Worm (Caenorhabditis elegans): ENCODE measurements around the gene gcy-32.

gcy-32 gene

DNA sequence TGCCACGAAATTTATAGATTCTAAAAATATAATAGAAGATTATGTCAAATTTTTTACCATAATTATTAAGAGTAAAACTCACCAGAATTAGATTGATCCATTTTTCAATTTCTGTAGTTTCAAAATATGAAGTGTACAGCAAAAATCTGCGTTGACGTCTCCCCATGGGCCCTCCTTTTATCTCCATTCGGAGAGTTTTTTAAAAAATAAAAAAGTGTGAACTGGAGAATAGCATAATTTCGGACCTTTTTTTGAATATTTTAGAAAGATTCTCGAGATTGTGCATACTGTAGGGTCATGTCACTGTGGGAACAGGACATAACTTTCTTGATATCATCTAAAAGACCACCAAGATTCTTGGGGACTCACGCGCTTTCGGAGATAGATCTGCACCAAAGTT, 26.8 kb upstream of the gcy-32 start, which contains the start of gene dpr-1:
Gene dpr-1 (minus strand): TSS at position 101 of the 400 bp plus-strand sequence.
- no peak for TF ChIP-seq tbx-2 (tag; optimal IDR thresholded peaks at IDR 0.05)
- no peak for TF ChIP-seq fkh-6 (tag; optimal IDR thresholded peaks at IDR 0.05)
- TF ChIP-seq elt-2 (tag; optimal IDR thresholded peaks at IDR 0.05): no peak
- no peak for TF ChIP-seq sox-4 (tag; optimal IDR thresholded peaks at IDR 0.05)
- TF ChIP-seq hlh-13 (GFP tag; optimal IDR thresholded peaks at IDR 0.05): no peak
- no peak for TF ChIP-seq C08G9.2 (tag; optimal IDR thresholded peaks at IDR 0.05)
- TF ChIP-seq hlh-8 (tag; optimal IDR thresholded peaks at IDR 0.05): no peak
- TF ChIP-seq fkh-10 (GFP tag; optimal IDR thresholded peaks at IDR 0.05): no peak
- no peak for TF ChIP-seq ceh-18 (tag; optimal IDR thresholded peaks at IDR 0.05)
- no peak for TF ChIP-seq npax-4 (tag; optimal IDR thresholded peaks at IDR 0.05)

DNA sequence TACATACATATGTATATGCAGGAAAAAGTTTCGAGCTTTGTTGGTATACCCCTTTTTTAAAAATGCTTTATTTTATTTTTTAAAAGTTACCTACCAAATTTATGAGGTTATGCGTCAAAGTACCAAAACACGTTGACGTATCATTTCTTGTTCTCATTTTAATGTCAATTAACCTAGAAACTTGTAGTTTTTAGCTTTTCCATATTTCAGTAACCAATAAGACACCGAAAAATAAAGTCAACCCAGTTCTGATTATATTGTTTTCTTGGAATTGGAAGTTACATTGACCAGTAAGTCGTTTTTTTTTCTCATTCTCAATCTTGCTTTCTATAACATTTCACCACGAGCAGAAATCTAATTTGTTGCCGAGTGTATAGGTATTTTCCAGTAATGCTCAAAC, 21.6 kb upstream of the gcy-32 start, which contains the start of gene srw-145:
Gene srw-145 (plus strand): TSS at position 301 of the 400 bp plus-strand sequence.
- no peak for TF ChIP-seq pha-4 (tag; optimal IDR thresholded peaks at IDR 0.05)
- TF ChIP-seq pax-1 (tag; optimal IDR thresholded peaks at IDR 0.05): no peak
- TF ChIP-seq ceh-45 (GFP tag; IDR thresholded peaks at IDR 0.05): no peak
- no peak for TF ChIP-seq lin-11 (tag; optimal IDR thresholded peaks at IDR 0.05)
- TF ChIP-seq zip-5 (tag; optimal IDR thresholded peaks at IDR 0.05): no peak
- TF ChIP-seq tbx-7 (tag; optimal IDR thresholded peaks at IDR 0.05): no peak
- no peak for TF ChIP-seq C38D4.7 (GFP tag; optimal IDR thresholded peaks at IDR 0.05)
- TF ChIP-seq ceh-9 (tag; optimal IDR thresholded peaks at IDR 0.05): no peak
- TF ChIP-seq dmd-4 (tag; optimal IDR thresholded peaks at IDR 0.05; ENCODE audit: borderline replicate concordance): no peak
- TF ChIP-seq unc-55 (GFP tag; optimal IDR thresholded peaks at IDR 0.05): no peak
- no peak for TF ChIP-seq fax-1 (tag; optimal IDR thresholded peaks at IDR 0.05)
- TF ChIP-seq K09A11.1 (tag; optimal IDR thresholded peaks at IDR 0.05; ENCODE audit: insufficient read depth): no peak
- no peak for TF ChIP-seq pros-1 (tag; optimal IDR thresholded peaks at IDR 0.05)
- TF ChIP-seq dve-1 (tag; optimal IDR thresholded peaks at IDR 0.05): no peak
- no peak for TF ChIP-seq ref-2 (tag; optimal IDR thresholded peaks at IDR 0.05)
- TF ChIP-seq nhr-11 (tag; optimal IDR thresholded peaks at IDR 0.05): no peak

DNA sequence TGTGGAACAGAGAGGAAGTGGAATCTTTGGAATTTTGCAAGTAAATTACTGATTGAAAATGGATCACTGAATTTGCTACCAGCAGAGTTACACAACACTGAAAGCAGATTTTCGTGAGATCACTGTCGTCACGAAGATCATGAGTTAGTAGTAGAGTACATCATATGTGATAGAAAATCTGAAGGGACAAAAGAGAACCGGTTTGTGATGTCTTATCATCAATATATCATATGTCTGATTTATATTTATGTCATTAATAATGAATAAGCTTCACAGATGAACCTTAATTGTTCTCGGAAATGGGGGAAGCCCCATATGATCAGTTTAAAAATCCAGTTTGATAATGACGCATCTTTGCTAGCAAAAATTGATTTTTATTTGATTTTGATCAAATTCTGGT, 20.8 kb upstream of the gcy-32 start:
- TF ChIP-seq sox-2 (GFP tag; IDR thresholded peaks at IDR 0.05) (no peak), npax-4 (tag; optimal IDR thresholded peaks at IDR 0.05) (no peak), ceh-19 (GFP tag; optimal IDR thresholded peaks at IDR 0.05) (no peak), ceh-30 (tag; optimal IDR thresholded peaks at IDR 0.05) (no peak), fkh-6 (tag; optimal IDR thresholded peaks at IDR 0.05) (no peak), pha-2 (tag; optimal IDR thresholded peaks at IDR 0.05) (no peak), ceh-31 (tag; optimal IDR thresholded peaks at IDR 0.05) (no peak), ceh-22 (tag; optimal IDR thresholded peaks at IDR 0.05) (no peak), pqm-1 (tag; optimal IDR thresholded peaks at IDR 0.05) (no peak), T23F11.4 (GFP tag; optimal IDR thresholded peaks at IDR 0.05) (no peak), fkh-10 (GFP tag; optimal IDR thresholded peaks at IDR 0.05) (no peak), tbx-2 (tag; optimal IDR thresholded peaks at IDR 0.05) (no peak)

DNA sequence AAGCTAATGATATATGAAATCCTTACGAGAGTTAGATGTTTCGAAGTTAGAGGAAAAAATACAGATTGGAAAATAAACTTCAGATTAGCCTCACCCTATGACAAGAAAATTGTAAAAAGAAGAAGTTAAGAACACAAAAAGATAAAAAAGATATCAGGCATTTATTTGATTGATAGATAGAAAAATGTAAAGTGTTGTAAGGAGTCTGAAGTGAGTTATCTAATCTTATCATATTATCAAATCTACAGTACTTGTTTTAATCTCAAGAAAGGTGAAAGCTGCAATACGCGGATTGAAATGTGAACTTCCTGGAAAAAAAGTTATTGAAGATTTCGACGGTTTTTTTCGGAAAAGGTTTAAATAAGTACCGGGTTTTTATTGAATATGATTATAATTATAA, 20.1 kb upstream of the gcy-32 start:
- TF ChIP-seq eyg-1 (tag; optimal IDR thresholded peaks at IDR 0.05): no peak
- no peak for TF ChIP-seq T23F11.4 (GFP tag; optimal IDR thresholded peaks at IDR 0.05)
- no peak for TF ChIP-seq tbx-7 (tag; optimal IDR thresholded peaks at IDR 0.05)
- TF ChIP-seq fax-1 (tag; optimal IDR thresholded peaks at IDR 0.05): no peak
- TF ChIP-seq ceh-34 (tag; optimal IDR thresholded peaks at IDR 0.05): no peak

DNA sequence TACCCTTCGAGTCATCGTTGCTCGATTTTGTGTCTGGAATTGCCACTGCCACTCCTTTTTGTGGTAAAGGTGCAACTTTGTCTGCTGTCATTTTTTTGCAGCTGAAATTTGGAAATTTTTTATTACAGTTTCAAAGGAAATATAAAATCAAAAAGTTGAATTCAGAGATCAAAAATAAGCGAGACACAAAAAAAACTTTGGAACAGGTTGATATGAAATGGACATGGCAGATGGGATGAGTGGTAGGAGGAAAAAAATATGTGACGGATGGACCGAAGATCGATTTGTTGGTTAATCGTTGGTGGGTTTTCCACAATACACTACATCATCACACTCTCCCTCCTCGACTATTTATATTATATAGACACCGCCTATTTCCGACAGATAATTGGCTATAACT, 19.3 kb upstream of the gcy-32 start, which contains the start of gene R10D12.1:
Gene R10D12.1 (minus strand): TSS at position 101 of the 400 bp plus-strand sequence.
- no peak for TF ChIP-seq ref-2 (tag; optimal IDR thresholded peaks at IDR 0.05)
